Worm (Caenorhabditis elegans): ENCODE data around the gene Y54H5A.2.

Gene Y54H5A.2

ce11 chrIII:5099500-5099899, 49.9 kb downstream of the Y54H5A.2 start:
- TF ChIP-seq Y22D7AL.16 (tag; optimal IDR thresholded peaks at IDR 0.05): no peak
- TF ChIP-seq ceh-9 (tag; optimal IDR thresholded peaks at IDR 0.05): no peak

- TF ChIP-seq ceh-9 (tag; optimal IDR thresholded peaks at IDR 0.05) (no peak), ref-2 (tag; optimal IDR thresholded peaks at IDR 0.05) (no peak), ttx-3 (tag; optimal IDR thresholded peaks at IDR 0.05) (no peak), F13H6.1 (tag; optimal IDR thresholded peaks at IDR 0.05) (no peak), ceh-31 (tag; optimal IDR thresholded peaks at IDR 0.05) (no peak), lin-11 (tag; optimal IDR thresholded peaks at IDR 0.05) (no peak), ceh-2 (tag; optimal IDR thresholded peaks at IDR 0.05) (no peak), ceh-48 (tag; optimal IDR thresholded peaks at IDR 0.05) (no peak), C08G9.2 (tag; optimal IDR thresholded peaks at IDR 0.05) (no peak), T23F11.4 (GFP tag; optimal IDR thresholded peaks at IDR 0.05) (no peak), fkh-10 (GFP tag; optimal IDR thresholded peaks at IDR 0.05) (no peak), ceh-34 (tag; optimal IDR thresholded peaks at IDR 0.05) (no peak), ets-4 (tag; optimal IDR thresholded peaks at IDR 0.05) (no peak), hlh-8 (tag; optimal IDR thresholded peaks at IDR 0.05) (no peak), nhr-232 (tag; optimal IDR thresholded peaks at IDR 0.05) (no peak), tbx-2 (tag; optimal IDR thresholded peaks at IDR 0.05) (no peak), hlh-6 (tag; optimal IDR thresholded peaks at IDR 0.05) (no peak), tbx-7 (tag; optimal IDR thresholded peaks at IDR 0.05) (no peak), K02D7.2 (tag; optimal IDR thresholded peaks at IDR 0.05) (no peak), pat-9 (tag; optimal IDR thresholded peaks at IDR 0.05) (no peak)
Observed at ce11 chrIII:5098740-5099276, 50.6 kb downstream of the Y54H5A.2 start.

- TF ChIP-seq ceh-9 (tag; optimal IDR thresholded peaks at IDR 0.05): no peak
- TF ChIP-seq dmd-4 (tag; optimal IDR thresholded peaks at IDR 0.05; ENCODE audit: borderline replicate concordance): no peak
- no peak for TF ChIP-seq Y22D7AL.16 (tag; optimal IDR thresholded peaks at IDR 0.05)
- no peak for TF ChIP-seq ceh-34 (tag; optimal IDR thresholded peaks at IDR 0.05)
- TF ChIP-seq unc-55 (GFP tag; optimal IDR thresholded peaks at IDR 0.05): no peak
- no peak for TF ChIP-seq pag-3 (tag; optimal IDR thresholded peaks at IDR 0.05; ENCODE audit: borderline replicate concordance)
- TF ChIP-seq ceh-48 (tag; optimal IDR thresholded peaks at IDR 0.05): no peak
- TF ChIP-seq hlh-13 (GFP tag; optimal IDR thresholded peaks at IDR 0.05): no peak
- no peak for TF ChIP-seq sox-4 (tag; optimal IDR thresholded peaks at IDR 0.05)
- no peak for TF ChIP-seq K02D7.2 (tag; optimal IDR thresholded peaks at IDR 0.05)
- TF ChIP-seq C08G9.2 (tag; optimal IDR thresholded peaks at IDR 0.05): no peak
- no peak for TF ChIP-seq nfya-1 (tag; optimal IDR thresholded peaks at IDR 0.05)
- TF ChIP-seq nhr-11 (tag; optimal IDR thresholded peaks at IDR 0.05): no peak
- TF ChIP-seq syd-9 (tag; optimal IDR thresholded peaks at IDR 0.05): no peak
Observed at ce11 chrIII:5096741-5097140, 52.6 kb downstream of the Y54H5A.2 start.

- no peak for TF ChIP-seq hlh-13 (GFP tag; optimal IDR thresholded peaks at IDR 0.05)
- TF ChIP-seq fkh-10 (GFP tag; optimal IDR thresholded peaks at IDR 0.05): no peak
- TF ChIP-seq pros-1 (tag; optimal IDR thresholded peaks at IDR 0.05): no peak
- no peak for TF ChIP-seq ceh-45 (GFP tag; IDR thresholded peaks at IDR 0.05)
- no peak for TF ChIP-seq ceh-18 (tag; optimal IDR thresholded peaks at IDR 0.05)
- TF ChIP-seq ceh-9 (tag; optimal IDR thresholded peaks at IDR 0.05): no peak
Observed at ce11 chrIII:5094506-5094905, 54.9 kb downstream of the Y54H5A.2 start, which contains the start of gene F54D8.10. TSS of gene F54D8.10 (plus strand) at chrIII:5094806.

DNA sequence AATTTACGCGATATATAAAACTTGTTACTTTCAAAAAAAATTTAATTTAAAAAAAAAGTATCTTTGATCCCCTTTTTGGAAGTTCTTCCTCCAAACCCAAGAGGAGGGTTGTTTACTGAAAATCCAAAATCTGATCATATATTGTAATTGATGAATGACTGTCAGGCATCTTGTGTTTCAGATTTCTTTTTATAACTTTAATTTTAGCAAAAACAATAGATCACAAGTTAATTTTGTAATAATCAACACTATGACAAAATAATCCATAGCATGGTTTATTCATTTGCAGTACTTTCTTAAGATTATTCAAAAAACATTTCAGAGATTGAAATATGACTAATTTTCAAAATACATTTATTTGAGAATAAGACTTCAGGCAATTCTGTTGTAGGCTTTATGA, 57.0 kb downstream of the Y54H5A.2 start:
- no peak for TF ChIP-seq pqm-1 (tag; optimal IDR thresholded peaks at IDR 0.05)
- TF ChIP-seq ceh-45 (GFP tag; IDR thresholded peaks at IDR 0.05): no peak
- TF ChIP-seq Y22D7AL.16 (tag; optimal IDR thresholded peaks at IDR 0.05): no peak
- no peak for TF ChIP-seq ceh-22 (tag; optimal IDR thresholded peaks at IDR 0.05)
- TF ChIP-seq tbx-7 (tag; optimal IDR thresholded peaks at IDR 0.05): no peak
- TF ChIP-seq ceh-9 (tag; optimal IDR thresholded peaks at IDR 0.05): no peak
- no peak for TF ChIP-seq ahr-1 (tag; optimal IDR thresholded peaks at IDR 0.05)
- no peak for TF ChIP-seq gmeb-2 (tag; optimal IDR thresholded peaks at IDR 0.05)
- no peak for TF ChIP-seq zip-5 (tag; optimal IDR thresholded peaks at IDR 0.05)
- TF ChIP-seq hlh-8 (tag; optimal IDR thresholded peaks at IDR 0.05): no peak
- no peak for TF ChIP-seq hlh-13 (GFP tag; optimal IDR thresholded peaks at IDR 0.05)
- TF ChIP-seq fkh-10 (GFP tag; optimal IDR thresholded peaks at IDR 0.05): no peak
- TF ChIP-seq ceh-6 (GFP tag; optimal IDR thresholded peaks at IDR 0.05): no peak

Data from whole organism, late embryonic.